Worm (Caenorhabditis elegans) whole organism, early embryonic: ENCODE measurements around the gene glb-6.

Source experiments
- B0310.2 ChIP-seq: sonication (generic microtip); optimal IDR thresholded peaks from 2 replicates; lab custom pipeline; 2016; ENCODE audit warnings: mild to moderate bottlenecking, missing genetic modification characterization, missing compliant biosample characterization
- aly-1 ChIP-seq: sonication (generic microtip); optimal IDR thresholded peaks from 2 replicates; lab custom pipeline; 2016; ENCODE audit warnings: missing genetic modification characterization, missing compliant biosample characterization
- ama-1 ChIP-seq: fragments of 150-350 bp; optimal IDR thresholded peaks from 2 replicates; lab custom pipeline; 2014
- flt-1 ChIP-seq: fragments of 200-800 bp; sonication (Bioruptor generic); IDR thresholded peaks from 2 replicates; pipeline ENCODE4 v1.3.6; 2022; ENCODE audit warnings: missing genetic modification characterization, missing compliant biosample characterization
- pes-1 ChIP-seq: fragments of 200-800 bp; sonication (Bioruptor generic); IDR thresholded peaks from 2 replicates; pipeline ENCODE4 v1.3.6; 2022; ENCODE audit warnings: missing genetic modification reagents, missing genetic modification characterization, missing compliant biosample characterization
- scrt-1 ChIP-seq: fragments of 200-800 bp; sonication (Bioruptor generic); IDR thresholded peaks from 2 replicates; pipeline ENCODE4 v1.3.6; 2022; ENCODE audit warnings: missing genetic modification characterization, missing compliant biosample characterization
- sea-1 ChIP-seq: fragments of 200-800 bp; sonication (Bioruptor generic); conservative IDR thresholded peaks from 2 replicates; pipeline ENCODE4 v1.3.6; 2022; ENCODE audit warnings: missing genetic modification characterization, missing compliant biosample characterization
- tbx-11 ChIP-seq: fragments of 200-800 bp; sonication (Bioruptor generic); IDR thresholded peaks from 2 replicates; pipeline ENCODE4 v1.3.6; 2022; ENCODE audit warnings: missing genetic modification characterization, missing compliant biosample characterization
- tbx-37 ChIP-seq: fragments of 200-800 bp; sonication (Bioruptor generic); conservative IDR thresholded peaks from 2 replicates; pipeline ENCODE4 v1.3.6; 2022; ENCODE audit warnings: missing genetic modification reagents, missing genetic modification characterization, missing compliant biosample characterization

DNA sequence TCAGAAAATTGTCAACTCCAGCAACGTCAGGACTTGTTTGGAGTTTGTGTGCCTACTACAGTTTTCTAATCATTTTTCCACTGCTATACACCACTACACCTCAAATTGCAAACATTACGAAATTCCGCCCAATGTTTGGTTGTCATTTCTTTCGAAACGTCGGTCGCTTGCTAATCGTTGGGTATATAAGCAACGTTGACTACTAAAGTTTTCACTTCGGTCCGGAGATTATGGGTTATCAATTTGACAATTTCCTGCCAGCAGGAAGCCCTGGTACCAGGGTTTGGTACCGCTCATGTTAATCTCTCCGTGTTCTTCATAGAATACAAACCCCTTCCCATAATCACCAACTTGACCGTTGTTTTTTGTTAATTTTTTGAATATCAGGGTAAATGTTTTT is 5.7 kb upstream of the glb-6 start:
- TF ChIP-seq tbx-37 (GFP tag; lab: Robert Waterston, UW) (no peak), ama-1 (lab: Kevin White, UChicago) (no peak), tbx-11 (GFP tag; lab: Robert Waterston, UW) (no peak), flt-1 (GFP tag; lab: Robert Waterston, UW) (no peak), scrt-1 (GFP tag; lab: Robert Waterston, UW) (no peak), sea-1 (GFP tag; lab: Robert Waterston, UW) (no peak), aly-1 (tag; lab: Kevin White, UChicago) (no peak), B0310.2 (tag; lab: Kevin White, UChicago) (no peak), pes-1 (GFP tag; lab: Robert Waterston, UW) (no peak)
